Worm (Caenorhabditis elegans): ENCODE results near the gene best-9.
"Not testable (repeated sequence)": the region's sequence is repeated elsewhere in the genome, so short reads cannot be mapped to it uniquely, and the experiment has no call there.

best-9 gene

ce11 chrIV:6597298-6597697 is 36.8 kb downstream of the best-9 start, which contains the start of gene F38A5.6:
TSS of gene F38A5.6 (minus strand) at chrIV:6597398.
- no peak for TF ChIP-seq lsy-2 (tag; optimal IDR thresholded peaks at IDR 0.05)
- TF ChIP-seq aly-2 (tag; optimal IDR thresholded peaks at IDR 0.05) = no peak
- TF ChIP-seq efl-1 (optimal IDR thresholded peaks at IDR 0.05) = no peak
- TF ChIP-seq efl-1 (GFP tag; optimal IDR thresholded peaks at IDR 0.05 in 1 of 2) = peak in 1 of 2 experiments; percentile 88

- not testable (repeated sequence) for TF ChIP-seq unc-130 (tag; optimal IDR thresholded peaks at IDR 0.05); Y116A8C.19 (tag; optimal IDR thresholded peaks at IDR 0.05; ENCODE audit: borderline replicate concordance); nhr-90 (tag; optimal IDR thresholded peaks at IDR 0.05; ENCODE audit: poor library complexity)
Measured at ce11 chrIV:6597918-6598317, 37.4 kb downstream of the best-9 start, which contains the start of gene nspb-4. TSS of gene nspb-4 (plus strand) at chrIV:6598218.

- not testable (repeated sequence) for TF ChIP-seq egl-27, tlp-1, C16A3.4 (tag; optimal IDR thresholded peaks at IDR 0.05)
Measured at ce11 chrIV:6598740-6599139, 38.2 kb downstream of the best-9 start, which contains the start of gene nspb-5. TSS of gene nspb-5 (plus strand) at chrIV:6599040.

- TF ChIP-seq xbp-1 (tag; optimal IDR thresholded peaks at IDR 0.05) (no peak), zip-4 (GFP tag; optimal IDR thresholded peaks at IDR 0.05) (no peak), fkh-8 (tag; optimal IDR thresholded peaks at IDR 0.05) (no peak), ceh-82 (tag; optimal IDR thresholded peaks at IDR 0.05) (no peak), vab-15 (tag; optimal IDR thresholded peaks at IDR 0.05) (no peak), sox-4 (tag; optimal IDR thresholded peaks at IDR 0.05) (no peak), sptf-1 (tag; optimal IDR thresholded peaks at IDR 0.05) (no peak), ceh-90 (tag; optimal IDR thresholded peaks at IDR 0.05) (no peak), nhr-12 (tag; optimal IDR thresholded peaks at IDR 0.05) (no peak), hlh-17 (GFP tag; optimal IDR thresholded peaks at IDR 0.05; ENCODE audit: borderline replicate concordance) (no peak), jun-1 (tag; optimal IDR thresholded peaks at IDR 0.05) (no peak), C34B4.2 (tag; optimal IDR thresholded peaks at IDR 0.05) (no peak), fkh-4 (tag; optimal IDR thresholded peaks at IDR 0.05; ENCODE audit: borderline replicate concordance) (no peak), snpc-4 (tag; optimal IDR thresholded peaks at IDR 0.05) (no peak), ceh-8 (GFP tag; optimal IDR thresholded peaks at IDR 0.05) (no peak), elt-2 (tag; optimal IDR thresholded peaks at IDR 0.05) (no peak)
Measured at ce11 chrIV:6599447-6599846, 38.9 kb downstream of the best-9 start, which contains the start of gene F38A5.8. TSS of gene F38A5.8 (plus strand) at chrIV:6599747.

ce11 chrIV:6601213-6601724 is 40.7 kb downstream of the best-9 start, which contains the start of gene sup-36:
TSS of gene sup-36 (plus strand) at chrIV:6601674.
- TF ChIP-seq dpl-1 (GFP tag; optimal IDR thresholded peaks at IDR 0.05) = peak in 1 of 3 experiments; percentile 1
- TF ChIP-seq snu-23 (GFP tag; optimal IDR thresholded peaks at IDR 0.05) = peak; percentile 28
- TF ChIP-seq nhr-71 (tag; optimal IDR thresholded peaks at IDR 0.05) = no peak
- no peak for TF ChIP-seq nhr-237 (tag; optimal IDR thresholded peaks at IDR 0.05)
- TF ChIP-seq mep-1 (tag; optimal IDR thresholded peaks at IDR 0.05) = no peak
- no peak for TF ChIP-seq Y116A8C.19 (tag; optimal IDR thresholded peaks at IDR 0.05; ENCODE audit: borderline replicate concordance)
- no peak for TF ChIP-seq nhr-11 (tag; optimal IDR thresholded peaks at IDR 0.05)
- no peak for TF ChIP-seq hpl-2 (GFP tag; optimal IDR thresholded peaks at IDR 0.05)
- peak in 1 of 3 experiments; percentile 18 for TF ChIP-seq ceh-82 (tag; optimal IDR thresholded peaks at IDR 0.05)
- TF ChIP-seq grh-1 (GFP tag; IDR thresholded peaks at IDR 0.05) = no peak
- TF ChIP-seq aha-1 (tag; optimal IDR thresholded peaks at IDR 0.05) = no peak
- TF ChIP-seq rnt-1 (tag; optimal IDR thresholded peaks at IDR 0.05) = peak; percentile 29
- TF ChIP-seq alr-1 (tag; optimal IDR thresholded peaks at IDR 0.05; ENCODE audit: borderline replicate concordance) = no peak
- no peak for TF ChIP-seq nhr-76 (tag; optimal IDR thresholded peaks at IDR 0.05)
- no peak for TF ChIP-seq lin-15B (tag; optimal IDR thresholded peaks at IDR 0.05)
- no peak for TF ChIP-seq hlh-4 (tag; optimal IDR thresholded peaks at IDR 0.05)
- no peak for TF ChIP-seq sox-4 (tag; optimal IDR thresholded peaks at IDR 0.05)
- no peak for TF ChIP-seq nhr-12 (tag; optimal IDR thresholded peaks at IDR 0.05)
- no peak for TF ChIP-seq sup-37 (GFP tag; optimal IDR thresholded peaks at IDR 0.05)
- no peak for TF ChIP-seq ceh-63 (GFP tag; optimal IDR thresholded peaks at IDR 0.05)
- TF ChIP-seq ets-5 (GFP tag; IDR thresholded peaks at IDR 0.05) = no peak
- no peak for TF ChIP-seq nhr-84 (tag; optimal IDR thresholded peaks at IDR 0.05)
- no peak for TF ChIP-seq lin-14 (GFP tag; optimal IDR thresholded peaks at IDR 0.05)
- TF ChIP-seq nhr-19 (GFP tag; conservative IDR thresholded peaks at IDR 0.05) = no peak

Data from whole organism, L1 larva.